Worm (Caenorhabditis elegans) whole organism, midembryonic: Measurements from ENCODE around the gene dgat-2.

ENCODE experiments used
- T22C8.4 ChIP-seq: fragments of 200-800 bp; sonication (Bioruptor generic); IDR thresholded peaks from 2 replicates; pipeline ENCODE4 v1.3.6; 2022; ENCODE audit warnings: missing genetic modification characterization, missing compliant biosample characterization
- klf-2 ChIP-seq: fragments of 200-800 bp; sonication (Bioruptor generic); conservative IDR thresholded peaks from 2 replicates; pipeline ENCODE4 v1.3.6; 2022; ENCODE audit warnings: missing genetic modification reagents, missing genetic modification characterization, missing compliant biosample characterization
- ref-1 ChIP-seq: fragments of 200-800 bp; sonication (Bioruptor generic); conservative IDR thresholded peaks from 2 replicates; pipeline ENCODE4 v1.3.6; 2022; ENCODE audit warnings: missing genetic modification reagents, missing genetic modification characterization, missing compliant biosample characterization

DNA sequence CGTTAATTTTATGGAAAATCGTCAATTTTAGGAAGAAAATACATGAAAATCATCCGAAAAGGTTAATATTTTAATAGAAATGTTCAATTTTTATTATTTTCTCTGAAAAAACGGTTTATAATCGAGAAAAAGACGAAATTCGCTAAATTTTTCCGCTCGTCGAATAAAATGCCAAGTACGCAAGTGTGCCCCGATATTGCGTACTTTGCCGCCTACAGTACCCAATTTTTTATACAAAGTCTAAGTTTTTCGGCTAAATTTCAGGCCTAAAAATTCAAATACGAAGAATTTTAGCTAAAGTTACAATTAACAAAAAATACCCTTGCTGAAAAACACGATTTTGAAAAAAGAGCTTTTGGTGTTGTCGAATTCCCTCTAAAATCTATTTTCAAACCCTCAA lies 1.3 kb upstream of the dgat-2 start:
- TF ChIP-seq klf-2 (GFP tag; lab: Robert Waterston, UW) (no peak), ref-1 (no peak), T22C8.4 (GFP tag; lab: Robert Waterston, UW) (no peak)
